Worm (Caenorhabditis elegans): ENCODE measurements around the gene evl-20.

ce11 chrII:8419015-8419414 is 25.1 kb upstream of the evl-20 start:
- TF ChIP-seq hnd-1 (tag; optimal IDR thresholded peaks at IDR 0.05) (no peak), F13C5.2 (tag; optimal IDR thresholded peaks at IDR 0.05) (no peak), ama-1 (optimal IDR thresholded peaks at IDR 0.05) (no peak), tbx-11 (GFP tag; IDR thresholded peaks at IDR 0.05) (no peak), ceh-36 (tag; optimal IDR thresholded peaks at IDR 0.05) (no peak), sea-1 (GFP tag; conservative IDR thresholded peaks at IDR 0.05) (no peak), tra-4 (tag; optimal IDR thresholded peaks at IDR 0.05) (no peak), B0310.2 (tag; optimal IDR thresholded peaks at IDR 0.05) (no peak), scrt-1 (GFP tag; IDR thresholded peaks at IDR 0.05) (no peak), tbx-37 (GFP tag; conservative IDR thresholded peaks at IDR 0.05) (no peak), aly-1 (tag; optimal IDR thresholded peaks at IDR 0.05) (no peak), ets-7 (tag; optimal IDR thresholded peaks at IDR 0.05) (no peak)

All from whole organism, early embryonic.